Fruit fly (Drosophila melanogaster): Measurements from ENCODE around the gene CG31674.

Gene CG31674

DNA sequence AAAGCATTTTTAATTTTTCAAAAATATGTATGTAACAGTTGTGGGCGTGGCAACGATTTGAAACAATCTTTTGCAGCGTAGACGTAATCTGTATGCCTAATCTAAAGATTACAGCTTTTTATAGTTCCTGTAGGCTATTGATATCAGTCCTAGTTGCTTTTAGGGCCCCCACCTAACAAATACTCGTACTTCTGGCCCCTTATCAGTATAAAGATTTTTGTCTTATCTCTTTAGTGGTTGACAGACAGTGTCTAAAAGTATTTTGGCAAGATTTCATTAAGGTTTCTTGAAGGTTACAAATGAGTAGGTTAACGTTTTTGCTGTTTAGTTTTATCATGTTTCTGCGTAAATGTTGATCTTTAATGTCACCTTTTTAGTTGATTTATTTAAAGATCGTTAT, 2.4 kb upstream of the CG31674 start (continued):
- TF ChIP-seq CG4328 (GFP tag; optimal IDR thresholded peaks at IDR 0.05), result no peak

DNA sequence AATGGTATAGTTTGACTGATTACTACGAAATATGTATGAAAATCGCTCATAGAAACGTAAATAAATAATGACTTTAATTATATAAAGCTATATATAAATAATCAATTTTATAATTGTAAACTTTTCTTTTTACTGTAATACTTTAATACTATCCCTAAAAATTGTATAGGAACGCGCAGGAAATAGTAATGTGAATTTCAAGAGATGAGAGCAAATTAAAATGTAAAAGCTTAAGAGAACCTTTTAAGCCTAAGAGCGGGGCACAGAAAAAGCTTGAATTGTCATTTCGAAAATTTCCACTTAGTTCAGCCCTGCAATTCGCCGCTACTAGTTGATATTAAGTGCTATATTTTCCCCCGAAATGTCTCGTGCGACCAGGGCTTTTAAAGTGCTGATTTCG, 1.8 kb upstream of the CG31674 start, which contains the start of gene CG31673:
Gene CG31673 (plus strand): TSS at position 301 of the 400 bp plus-strand sequence.
- no peak for TF ChIP-seq CG10267 (tag; optimal IDR thresholded peaks at IDR 0.05)
- no peak for TF ChIP-seq MESR4 (GFP tag; optimal IDR thresholded peaks at IDR 0.05)
- no peak for TF ChIP-seq oc (tag; optimal IDR thresholded peaks at IDR 0.05)
- TF ChIP-seq Trl (optimal IDR thresholded peaks at IDR 0.05), result peak; percentile 38 to 63
- no peak for TF ChIP-seq Trl (GFP tag; optimal IDR thresholded peaks at IDR 0.05)
- TF ChIP-seq kni (GFP tag; optimal IDR thresholded peaks at IDR 0.05), result no peak
- no peak for TF ChIP-seq Oli (tag; optimal IDR thresholded peaks at IDR 0.05)

DNA sequence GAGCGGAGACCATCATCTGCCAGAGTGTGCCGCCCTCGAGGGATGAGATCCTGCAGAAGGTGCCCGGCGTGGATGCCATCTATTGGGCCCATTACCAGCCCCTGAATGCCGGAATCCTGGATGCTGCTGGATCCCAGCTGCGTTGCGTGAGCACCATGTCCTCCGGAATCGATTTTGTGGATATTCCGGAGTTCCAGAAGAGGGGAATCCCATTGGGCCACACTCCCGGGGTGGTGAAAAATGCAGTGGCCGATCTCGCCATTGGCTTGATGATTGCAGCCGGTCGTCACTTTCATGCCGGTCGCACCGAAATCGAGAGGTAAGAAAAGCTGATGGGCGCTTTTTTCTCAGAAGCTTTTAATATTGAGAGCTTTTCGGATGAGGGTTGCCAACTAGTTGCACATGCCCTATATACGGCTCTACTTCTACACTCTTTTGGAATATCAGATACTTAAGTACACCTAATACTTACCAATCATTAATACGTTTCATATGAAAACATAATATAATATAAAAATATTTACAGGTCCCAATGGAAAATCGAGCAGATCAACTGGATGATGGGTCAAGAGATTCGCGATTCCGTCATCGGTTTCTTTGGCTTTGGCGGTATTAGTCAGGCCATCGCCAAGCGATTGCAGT, 1.2 kb upstream of the CG31674 start:
- TF ChIP-seq ems (GFP tag; optimal IDR thresholded peaks at IDR 0.05) (no peak), CG13123 (GFP tag; optimal IDR thresholded peaks at IDR 0.05) (no peak), exex (tag; optimal IDR thresholded peaks at IDR 0.05) (peak; percentile 17), CG32532 (GFP tag; IDR thresholded peaks at IDR 0.05) (peak; percentile 22; the same call in 1 of the 2 replicates), Med (GFP tag) (peak; percentile 39), Antp (GFP tag; optimal IDR thresholded peaks at IDR 0.05) (no peak), CG10959 (GFP tag; IDR thresholded peaks at IDR 0.05) (no peak), CG1603 (tag; optimal IDR thresholded peaks at IDR 0.05) (no peak), CG4282 (GFP tag; optimal IDR thresholded peaks at IDR 0.05) (no peak), CG2889 (GFP tag; IDR thresholded peaks at IDR 0.05) (no peak), bsh (GFP tag; optimal IDR thresholded peaks at IDR 0.05) (no peak), so (GFP tag; IDR thresholded peaks at IDR 0.05) (0 out of 3 replicates have a peak, but pooled peaks have one; percentile 42), Taf1 (GFP tag; IDR thresholded peaks at IDR 0.05) (no peak), CG8765 (GFP tag; IDR thresholded peaks at IDR 0.05) (no peak), vvl (GFP tag; IDR thresholded peaks at IDR 0.05) (0 out of 2 replicates have a peak, but pooled peaks have one; percentile 33), p53 (GFP tag; optimal IDR thresholded peaks at IDR 0.05) (no peak), CG9932 (GFP tag; IDR thresholded peaks at IDR 0.05) (peak; percentile 27), Mad (GFP tag; optimal IDR thresholded peaks at IDR 0.05) (no peak), CG10366 (GFP tag; IDR thresholded peaks at IDR 0.05) (no peak), chif (GFP tag; optimal IDR thresholded peaks at IDR 0.05) (no peak), grn (GFP tag; optimal IDR thresholded peaks at IDR 0.05) (no peak), CrebB (tag; optimal IDR thresholded peaks at IDR 0.05) (no peak), CG5245 (GFP tag; optimal IDR thresholded peaks at IDR 0.05) (no peak), CG2875 (GFP tag; optimal IDR thresholded peaks at IDR 0.05) (no peak), CG10543 (GFP tag; optimal IDR thresholded peaks at IDR 0.05) (peak; percentile 14), dysf (GFP tag; IDR thresholded peaks at IDR 0.05) (peak; percentile 13; the same call in 1 of the 3 replicates), Trl (optimal IDR thresholded peaks at IDR 0.05) (no peak), Trl (GFP tag; optimal IDR thresholded peaks at IDR 0.05) (no peak), fd3F (GFP tag; optimal IDR thresholded peaks at IDR 0.05) (peak; percentile 4), CG15269 (tag; optimal IDR thresholded peaks at IDR 0.05) (peak; percentile 5), corto (GFP tag; optimal IDR thresholded peaks at IDR 0.05) (no peak), Ptx1 (GFP tag; IDR thresholded peaks at IDR 0.05) (0 out of 2 replicates have a peak, but pooled peaks have one; percentile 16), CG8359 (GFP tag; optimal IDR thresholded peaks at IDR 0.05; ENCODE audit: borderline replicate concordance) (no peak), Kr (GFP tag; optimal IDR thresholded peaks at IDR 0.05) (no peak), toy (GFP tag; IDR thresholded peaks at IDR 0.05) (no peak), Fer1 (GFP tag; optimal IDR thresholded peaks at IDR 0.05) (peak; percentile 33), ab (GFP tag; optimal IDR thresholded peaks at IDR 0.05) (no peak), CG4854 (GFP tag; optimal IDR thresholded peaks at IDR 0.05) (no peak), bcd (GFP tag; optimal IDR thresholded peaks at IDR 0.05) (peak; percentile 4), bab2 (GFP tag; optimal IDR thresholded peaks at IDR 0.05) (no peak), CG4360 (GFP tag; IDR thresholded peaks at IDR 0.05) (no peak)

All from whole organism, embryonic.